Fruit fly (Drosophila melanogaster) whole organism, embryonic: Measurements from ENCODE around the gene CG2182.
A peak's percentile ranks its signal among the peaks of the same experiment; 100 is the strongest.

ENCODE experiments used
- Asciz ChIP-seq: fragments of 200-800 bp; sonication (Bioruptor generic); optimal IDR thresholded peaks from 2 replicates; lab custom pipeline; 2017; ENCODE audit warnings: missing biosample characterization, mild to moderate bottlenecking, missing genetic modification characterization, missing genetic modification reagents
- C15 ChIP-seq: fragments of 200-800 bp; sonication (Bioruptor generic); IDR thresholded peaks from 3 replicates; pipeline ENCODE4 v1.3.6; 2022; ENCODE audit warnings: missing biosample characterization, missing genetic modification characterization
- CG10654 ChIP-seq: fragments of 200-800 bp; sonication (Bioruptor generic); optimal IDR thresholded peaks from 2 replicates; lab custom pipeline; 2016; ENCODE audit warnings: missing biosample characterization, missing genetic modification characterization
- CG10979 ChIP-seq: fragments of 200-800 bp; sonication (Bioruptor generic); optimal IDR thresholded peaks from 2 replicates; lab custom pipeline; 2018; ENCODE audit warnings: missing biosample characterization, mild to moderate bottlenecking, missing genetic modification characterization, moderate library complexity
- CG11398 ChIP-seq: fragments of 200-800 bp; sonication (Bioruptor generic); optimal IDR thresholded peaks from 2 replicates; lab custom pipeline; 2016; ENCODE audit warnings: missing biosample characterization, missing genetic modification characterization
- CG12391 ChIP-seq: fragments of 200-800 bp; sonication (Bioruptor generic); optimal IDR thresholded peaks from 3 replicates; lab custom pipeline; 2018; ENCODE audit warnings: missing biosample characterization, mild to moderate bottlenecking, missing genetic modification characterization, moderate library complexity
- CG12942 ChIP-seq: fragments of 200-800 bp; sonication (Bioruptor generic); optimal IDR thresholded peaks from 3 replicates; lab custom pipeline; 2016; ENCODE audit warnings: missing biosample characterization, missing genetic modification characterization
- CG15073 ChIP-seq: fragments of 200-800 bp; sonication (Bioruptor generic); optimal IDR thresholded peaks from 2 replicates; lab custom pipeline; 2016; ENCODE audit warnings: missing biosample characterization, missing genetic modification characterization
- CG15601 ChIP-seq: fragments of 200-800 bp; sonication (Bioruptor generic); optimal IDR thresholded peaks from 3 replicates; lab custom pipeline; 2019; ENCODE audit warnings: missing biosample characterization, mild to moderate bottlenecking, missing genetic modification characterization, moderate library complexity
- CG17328 ChIP-seq: fragments of 200-800 bp; sonication (Bioruptor generic); IDR thresholded peaks from 2 replicates; pipeline ENCODE4 v1.3.6; 2022; ENCODE audit warnings: missing biosample characterization, missing genetic modification characterization
- CG18599 ChIP-seq: fragments of 200-800 bp; sonication (Bioruptor generic); optimal IDR thresholded peaks from 3 replicates; lab custom pipeline; 2017; ENCODE audit warnings: missing biosample characterization, missing genetic modification characterization, mild to moderate bottlenecking, moderate library complexity, missing genetic modification reagents
- CG32767 ChIP-seq: fragments of 200-800 bp; sonication (Bioruptor generic); IDR thresholded peaks from 2 replicates; pipeline ENCODE4 v1.3.6; 2022; ENCODE audit warnings: missing biosample characterization, missing genetic modification characterization
- CG32772 ChIP-seq: fragments of 200-800 bp; sonication (Bioruptor generic); IDR thresholded peaks from 2 replicates; pipeline ENCODE4 v1.3.6; 2022; ENCODE audit warnings: missing biosample characterization, missing genetic modification characterization
- CG33557 ChIP-seq: fragments of 200-800 bp; sonication (Bioruptor generic); optimal IDR thresholded peaks from 2 replicates; lab custom pipeline; 2019; ENCODE audit warnings: missing biosample characterization, mild to moderate bottlenecking, missing genetic modification characterization, moderate library complexity
- CG5245 ChIP-seq: fragments of 200-800 bp; sonication (Bioruptor generic); optimal IDR thresholded peaks from 3 replicates; lab custom pipeline; 2016; ENCODE audit warnings: missing biosample characterization, missing genetic modification characterization
- CG5953 ChIP-seq: fragments of 200-800 bp; sonication (Bioruptor generic); IDR thresholded peaks from 2 replicates; pipeline ENCODE4 v1.3.6; 2022; ENCODE audit warnings: missing biosample characterization, missing genetic modification characterization
- CG6654 ChIP-seq: fragments of 200-800 bp; sonication (Bioruptor generic); optimal IDR thresholded peaks from 2 replicates; lab custom pipeline; 2017; ENCODE audit warnings: missing biosample characterization, mild to moderate bottlenecking, missing genetic modification characterization
- CG6689 ChIP-seq: fragments of 200-800 bp; sonication (Bioruptor generic); IDR thresholded peaks from 2 replicates; pipeline ENCODE4 v1.3.6; 2022; ENCODE audit warnings: missing biosample characterization, missing genetic modification characterization
- CG7556 ChIP-seq: fragments of 200-800 bp; sonication (Bioruptor generic); optimal IDR thresholded peaks from 2 replicates; lab custom pipeline; 2017; ENCODE audit warnings: missing biosample characterization, mild to moderate bottlenecking, missing genetic modification characterization
- CG7839 ChIP-seq: fragments of 200-800 bp; sonication (Bioruptor generic); optimal IDR thresholded peaks from 3 replicates; lab custom pipeline; 2018; ENCODE audit warnings: missing biosample characterization, mild to moderate bottlenecking, missing genetic modification characterization, moderate library complexity
- CG8281 ChIP-seq: fragments of 200-800 bp; sonication (Bioruptor generic); optimal IDR thresholded peaks from 2 replicates; lab custom pipeline; 2018; ENCODE audit warnings: missing biosample characterization, mild to moderate bottlenecking, missing genetic modification characterization, moderate library complexity
- CG8388 ChIP-seq: fragments of 200-800 bp; sonication (Bioruptor generic); optimal IDR thresholded peaks from 2 replicates; lab custom pipeline; 2019; ENCODE audit warnings: missing biosample characterization, mild to moderate bottlenecking, missing genetic modification characterization, moderate library complexity
- CG9437 ChIP-seq: fragments of 200-800 bp; sonication (Bioruptor generic); optimal IDR thresholded peaks from 2 replicates; lab custom pipeline; 2018; ENCODE audit warnings: missing biosample characterization, mild to moderate bottlenecking, missing genetic modification characterization
- Ets65A ChIP-seq: fragments of 200-800 bp; sonication (Bioruptor generic); peaks from one replicate; lab custom pipeline; 2016; ENCODE audit warnings: missing biosample characterization, missing genetic modification characterization
- Ets97D ChIP-seq: fragments of 200-800 bp; sonication (Bioruptor generic); optimal IDR thresholded peaks from 3 replicates; lab custom pipeline; 2016; ENCODE audit warnings: missing biosample characterization, missing genetic modification characterization
- MBD-R2 ChIP-seq: fragments of 200-800 bp; sonication (Bioruptor generic); IDR thresholded peaks from 2 replicates; pipeline ENCODE4 v1.3.6; 2022; ENCODE audit warnings: missing biosample characterization, missing genetic modification characterization
- Med ChIP-seq: fragments of 200-800 bp; sonication (Bioruptor generic); peaks from one replicate; lab custom pipeline; 2016; ENCODE audit warnings: missing biosample characterization, missing genetic modification characterization, mild to moderate bottlenecking, inconsistent platforms, moderate library complexity
- Neu2 ChIP-seq: fragments of 200-800 bp; sonication (Bioruptor generic); optimal IDR thresholded peaks from 3 replicates; lab custom pipeline; 2016; ENCODE audit warnings: missing biosample characterization, missing genetic modification characterization, borderline replicate concordance
- PHDP ChIP-seq: fragments of 200-800 bp; sonication (Bioruptor generic); optimal IDR thresholded peaks from 3 replicates; lab custom pipeline; 2018; ENCODE audit warnings: missing biosample characterization, mild to moderate bottlenecking, missing genetic modification characterization, moderate library complexity
- Scr ChIP-seq: fragments of 200-800 bp; sonication (Bioruptor generic); IDR thresholded peaks from 2 replicates; pipeline ENCODE4 v1.3.6; 2022; ENCODE audit warnings: missing biosample characterization, missing genetic modification characterization; ENCODE audit not compliant: partially characterized antibody
- Vsx1 ChIP-seq: fragments of 200-800 bp; sonication (Bioruptor generic); optimal IDR thresholded peaks from 2 replicates; lab custom pipeline; 2017; ENCODE audit warnings: missing biosample characterization, mild to moderate bottlenecking, missing genetic modification characterization, missing genetic modification reagents
- Xrp1 ChIP-seq: fragments of 200-800 bp; sonication (Bioruptor generic); IDR thresholded peaks from 2 replicates; pipeline ENCODE4 v1.3.6; 2022; ENCODE audit warnings: missing biosample characterization, missing genetic modification characterization
- bigmax ChIP-seq: fragments of 200-800 bp; sonication (Bioruptor generic); optimal IDR thresholded peaks from 2 replicates; lab custom pipeline; 2018; ENCODE audit warnings: missing biosample characterization, mild to moderate bottlenecking, missing genetic modification characterization
- bsh ChIP-seq, 2 experiments: fragments of 200-800 bp; sonication (Bioruptor generic); optimal IDR thresholded peaks; 2 replicates each; lab custom pipeline; 2017 to 2018; ENCODE audit warnings: mild to moderate bottlenecking in 2 of 2, missing biosample characterization in 2 of 2, missing genetic modification characterization in 2 of 2, moderate library complexity in 1 of 2
- crol ChIP-seq: fragments of 200-800 bp; sonication (Bioruptor generic); IDR thresholded peaks from 2 replicates; pipeline ENCODE4 v1.3.6; 2022; ENCODE audit warnings: missing biosample characterization, missing genetic modification characterization
- dati ChIP-seq: fragments of 200-800 bp; sonication (Bioruptor generic); IDR thresholded peaks from 2 replicates; pipeline ENCODE4 v1.3.6; 2022; ENCODE audit warnings: missing biosample characterization, missing genetic modification characterization
- dysf ChIP-seq: fragments of 200-800 bp; sonication (Bioruptor generic); IDR thresholded peaks from 3 replicates; pipeline ENCODE4 v1.3.6; 2022; ENCODE audit warnings: missing biosample characterization, missing genetic modification characterization
- ewg ChIP-seq: fragments of 200-800 bp; sonication (Bioruptor generic); optimal IDR thresholded peaks from 3 replicates; lab custom pipeline; 2017; ENCODE audit warnings: mild to moderate bottlenecking, missing biosample characterization, missing genetic modification reagents, missing genetic modification characterization
- gce ChIP-seq: fragments of 200-800 bp; sonication (Bioruptor generic); IDR thresholded peaks from 3 replicates; pipeline ENCODE4 v1.3.6; 2022; ENCODE audit warnings: missing biosample characterization, missing genetic modification characterization
- mirr ChIP-seq: fragments of 200-800 bp; sonication (Bioruptor generic); optimal IDR thresholded peaks from 3 replicates; lab custom pipeline; 2018; ENCODE audit warnings: missing biosample characterization, mild to moderate bottlenecking, missing genetic modification characterization
- oc ChIP-seq: fragments of 200-800 bp; sonication (Bioruptor generic); optimal IDR thresholded peaks from 2 replicates; lab custom pipeline; 2018; ENCODE audit warnings: missing biosample characterization, mild to moderate bottlenecking, missing genetic modification characterization, moderate library complexity
- onecut ChIP-seq: fragments of 200-800 bp; sonication (Bioruptor generic); IDR thresholded peaks from 2 replicates; pipeline ENCODE4 v1.3.6; 2022; ENCODE audit warnings: missing biosample characterization, missing genetic modification characterization
- pb ChIP-seq: fragments of 200-800 bp; sonication (Bioruptor generic); optimal IDR thresholded peaks from 3 replicates; lab custom pipeline; 2016; ENCODE audit warnings: missing biosample characterization, missing genetic modification characterization
- pzg ChIP-seq: fragments of 200-800 bp; sonication (Bioruptor generic); optimal IDR thresholded peaks from 3 replicates; lab custom pipeline; 2018; ENCODE audit warnings: missing biosample characterization, mild to moderate bottlenecking, missing genetic modification characterization, moderate library complexity
- ro ChIP-seq: fragments of 200-800 bp; sonication (Bioruptor generic); IDR thresholded peaks from 2 replicates; pipeline ENCODE4 v1.3.6; 2022; ENCODE audit warnings: missing biosample characterization, missing genetic modification characterization
- sens ChIP-seq: fragments of 200-800 bp; sonication (Bioruptor generic); peaks from one replicate; lab custom pipeline; 2016; ENCODE audit warnings: missing biosample characterization, missing genetic modification characterization
- seq ChIP-seq: fragments of 200-800 bp; sonication (Bioruptor generic); IDR thresholded peaks from 2 replicates; pipeline ENCODE4 v1.3.6; 2022; ENCODE audit warnings: missing biosample characterization, missing genetic modification characterization
- tna ChIP-seq: fragments of 200-800 bp; sonication (Bioruptor generic); IDR thresholded peaks from 2 replicates; pipeline ENCODE4 v1.3.6; 2022; ENCODE audit warnings: missing biosample characterization, missing genetic modification characterization; ENCODE audit not compliant: partially characterized antibody
- vvl ChIP-seq: fragments of 200-800 bp; sonication (Bioruptor generic); IDR thresholded peaks from 2 replicates; pipeline ENCODE4 v1.3.6; 2022; ENCODE audit warnings: missing biosample characterization, missing genetic modification characterization
- zf30C ChIP-seq: fragments of 200-800 bp; sonication (Bioruptor generic); optimal IDR thresholded peaks from 3 replicates; lab custom pipeline; 2018; ENCODE audit warnings: missing biosample characterization, mild to moderate bottlenecking, missing genetic modification characterization

Gene CG2182

dm6 chr3R:5691042-5691441 is 31.3 kb upstream of the CG2182 start (continued):
- no peak for TF ChIP-seq gce (GFP tag; lab: Robert Waterston, UW)
- TF ChIP-seq dati (GFP tag; lab: Robert Waterston, UW): no peak
- TF ChIP-seq bsh (GFP tag; optimal IDR thresholded peaks at IDR 0.05; lab: Kevin White, UChicago): no peak
- TF ChIP-seq bigmax (GFP tag; lab: Kevin White, UChicago): no peak
- TF ChIP-seq onecut (GFP tag; lab: Robert Waterston, UW): peak; percentile 94
- TF ChIP-seq CG12942: no peak
- no peak for TF ChIP-seq CG33557 (GFP tag; lab: Kevin White, UChicago)
- TF ChIP-seq CG18599 (GFP tag; lab: Kevin White, UChicago): peak; percentile 11
- TF ChIP-seq CG5245 (GFP tag; lab: Kevin White, UChicago): no peak
- peak; percentile 27; the same call in 1 of the 2 replicates for TF ChIP-seq MBD-R2 (GFP tag; lab: Robert Waterston, UW)
- TF ChIP-seq CG6654: no peak
- TF ChIP-seq CG9437 (GFP tag; lab: Kevin White, UChicago): no peak
- TF ChIP-seq CG11398 (GFP tag; lab: Kevin White, UChicago): no peak

- no peak for TF ChIP-seq PHDP (tag; lab: Kevin White, UChicago)
- no peak for TF ChIP-seq CG18599 (GFP tag; lab: Kevin White, UChicago)
- no peak for TF ChIP-seq ro (GFP tag; lab: Robert Waterston, UW)
- TF ChIP-seq pb (GFP tag; lab: Kevin White, UChicago): no peak
- TF ChIP-seq Ets65A (GFP tag; lab: Kevin White, UChicago): no peak
- 0 out of 2 replicates have a peak, but pooled peaks have one; percentile 20 for TF ChIP-seq crol
- no peak for TF ChIP-seq mirr (GFP tag; lab: Kevin White, UChicago)
- no peak for TF ChIP-seq CG8388
- TF ChIP-seq zf30C (GFP tag; lab: Kevin White, UChicago): no peak
- no peak for TF ChIP-seq CG7839 (tag; lab: Kevin White, UChicago)
- TF ChIP-seq CG17328: no peak
- TF ChIP-seq CG6689: no peak
- TF ChIP-seq C15 (GFP tag; lab: Robert Waterston, UW): no peak
- no peak for TF ChIP-seq CG15073 (GFP tag; lab: Kevin White, UChicago)
- TF ChIP-seq CG7556 (GFP tag; lab: Kevin White, UChicago): no peak
- no peak for TF ChIP-seq tna (GFP tag; lab: Robert Waterston, UW)
- TF ChIP-seq dysf (GFP tag; lab: Robert Waterston, UW): no peak
- no peak for TF ChIP-seq CG8281 (tag; lab: Kevin White, UChicago)
- TF ChIP-seq CG12391: no peak
- TF ChIP-seq CG15601: no peak
- TF ChIP-seq vvl (GFP tag; lab: Robert Waterston, UW): peak; percentile 57
- TF ChIP-seq CG32767 (GFP tag; lab: Robert Waterston, UW): no peak
- TF ChIP-seq Med (GFP tag; lab: Kevin White, UChicago): no peak
- no peak for TF ChIP-seq pzg (GFP tag; lab: Kevin White, UChicago)
- TF ChIP-seq CG32772 (GFP tag; lab: Robert Waterston, UW): no peak
- no peak for TF ChIP-seq CG5953 (GFP tag; lab: Robert Waterston, UW)
- no peak for TF ChIP-seq Scr (GFP tag; lab: Robert Waterston, UW)
- TF ChIP-seq seq (GFP tag; lab: Robert Waterston, UW): no peak
- TF ChIP-seq Neu2 (GFP tag; lab: Kevin White, UChicago): no peak
- peak; percentile 67 for TF ChIP-seq oc
- TF ChIP-seq CG10654: no peak
- no peak for TF ChIP-seq Asciz (GFP tag; lab: Kevin White, UChicago)
- no peak for TF ChIP-seq ewg
- TF ChIP-seq sens (GFP tag; lab: Kevin White, UChicago): peak; percentile 11
- TF ChIP-seq Vsx1 (GFP tag; lab: Kevin White, UChicago): no peak
- TF ChIP-seq bigmax (GFP tag; lab: Kevin White, UChicago): no peak
- no peak for TF ChIP-seq Ets97D (GFP tag; lab: Kevin White, UChicago)
- no peak for TF ChIP-seq CG10979 (tag; lab: Kevin White, UChicago)
- TF ChIP-seq Xrp1 (GFP tag; lab: Robert Waterston, UW): no peak
These were observed 29.9 kb upstream of the CG2182 start for dm6 chr3R:5689626-5690025.
